Worm (Caenorhabditis elegans): Measurements from ENCODE around the gene gtl-2.

gtl-2 gene

ce11 chrIV:11229013-11229412 lies 44.2 kb upstream of the gtl-2 start:
- TF ChIP-seq nhr-232 (tag; optimal IDR thresholded peaks at IDR 0.05) (no peak), sox-4 (tag; optimal IDR thresholded peaks at IDR 0.05) (no peak), tbx-7 (tag; optimal IDR thresholded peaks at IDR 0.05) (no peak), ceh-14 (tag; optimal IDR thresholded peaks at IDR 0.05) (no peak), pha-4 (tag; optimal IDR thresholded peaks at IDR 0.05) (no peak), hlh-13 (GFP tag; optimal IDR thresholded peaks at IDR 0.05) (no peak)

ce11 chrIV:11230069-11230468 lies 43.2 kb upstream of the gtl-2 start, which contains the start of gene best-7:
TSS of gene best-7 (minus strand) at chrIV:11230307.
- TF ChIP-seq elt-2 (tag; optimal IDR thresholded peaks at IDR 0.05) (no peak), fax-1 (tag; optimal IDR thresholded peaks at IDR 0.05) (no peak), sox-2 (GFP tag; IDR thresholded peaks at IDR 0.05) (no peak), C38D4.7 (GFP tag; optimal IDR thresholded peaks at IDR 0.05) (no peak)

ce11 chrIV:11231376-11231775 lies 41.9 kb upstream of the gtl-2 start:
- TF ChIP-seq fkh-6 (tag; optimal IDR thresholded peaks at IDR 0.05) (no peak), ztf-16 (tag; optimal IDR thresholded peaks at IDR 0.05) (no peak), hlh-30 (tag; optimal IDR thresholded peaks at IDR 0.05; ENCODE audit: insufficient read depth) (no peak), madf-2 (tag; optimal IDR thresholded peaks at IDR 0.05) (no peak), ceh-6 (GFP tag; optimal IDR thresholded peaks at IDR 0.05) (no peak), gmeb-2 (tag; optimal IDR thresholded peaks at IDR 0.05) (no peak), ets-4 (tag; optimal IDR thresholded peaks at IDR 0.05) (no peak), ceh-2 (tag; optimal IDR thresholded peaks at IDR 0.05) (no peak), unc-86 (tag; optimal IDR thresholded peaks at IDR 0.05) (no peak), nhr-232 (tag; optimal IDR thresholded peaks at IDR 0.05) (no peak), unc-42 (tag; optimal IDR thresholded peaks at IDR 0.05) (no peak), tbx-7 (tag; optimal IDR thresholded peaks at IDR 0.05) (no peak), ttx-3 (tag; optimal IDR thresholded peaks at IDR 0.05) (no peak), rnt-1 (tag; optimal IDR thresholded peaks at IDR 0.05) (no peak), nhr-11 (tag; optimal IDR thresholded peaks at IDR 0.05) (no peak), pat-9 (tag; optimal IDR thresholded peaks at IDR 0.05) (no peak), lin-11 (tag; optimal IDR thresholded peaks at IDR 0.05) (no peak), elt-4 (tag; optimal IDR thresholded peaks at IDR 0.05) (no peak), pqm-1 (tag; optimal IDR thresholded peaks at IDR 0.05) (no peak), C08G9.2 (tag; optimal IDR thresholded peaks at IDR 0.05) (no peak)

ce11 chrIV:11235755-11236154 lies 37.5 kb upstream of the gtl-2 start:
- no peak for TF ChIP-seq unc-3 (GFP tag; conservative IDR thresholded peaks at IDR 0.05)
- TF ChIP-seq unc-3 (tag; optimal IDR thresholded peaks at IDR 0.05): no peak
- no peak for TF ChIP-seq elt-2 (tag; optimal IDR thresholded peaks at IDR 0.05)
- no peak for TF ChIP-seq F13H6.1 (tag; optimal IDR thresholded peaks at IDR 0.05)
- TF ChIP-seq unc-42 (tag; optimal IDR thresholded peaks at IDR 0.05): peak; percentile 44
- TF ChIP-seq syd-9 (tag; optimal IDR thresholded peaks at IDR 0.05): no peak
- TF ChIP-seq lin-11 (tag; optimal IDR thresholded peaks at IDR 0.05): no peak

ce11 chrIV:11241368-11241767 lies 31.9 kb upstream of the gtl-2 start, which contains the start of gene C05C12.6:
TSS of gene C05C12.6 (minus strand) at chrIV:11241468.
- TF ChIP-seq ahr-1 (tag; optimal IDR thresholded peaks at IDR 0.05): no peak
- no peak for TF ChIP-seq pax-1 (tag; optimal IDR thresholded peaks at IDR 0.05)

ce11 chrIV:11247434-11247833 lies 25.8 kb upstream of the gtl-2 start:
- no peak for TF ChIP-seq K09A11.1 (tag; optimal IDR thresholded peaks at IDR 0.05; ENCODE audit: insufficient read depth)
- TF ChIP-seq nhr-232 (tag; optimal IDR thresholded peaks at IDR 0.05): no peak
- no peak for TF ChIP-seq hlh-6 (tag; optimal IDR thresholded peaks at IDR 0.05)
- no peak for TF ChIP-seq mec-3 (tag; optimal IDR thresholded peaks at IDR 0.05; ENCODE audit: borderline replicate concordance)
- TF ChIP-seq T23F11.4 (GFP tag; optimal IDR thresholded peaks at IDR 0.05): no peak
- no peak for TF ChIP-seq pros-1 (tag; optimal IDR thresholded peaks at IDR 0.05)
- no peak for TF ChIP-seq ceh-30 (tag; optimal IDR thresholded peaks at IDR 0.05)
- TF ChIP-seq nhr-11 (tag; optimal IDR thresholded peaks at IDR 0.05): no peak
- TF ChIP-seq hlh-15 (tag; optimal IDR thresholded peaks at IDR 0.05): no peak
- TF ChIP-seq madf-2 (tag; optimal IDR thresholded peaks at IDR 0.05): no peak
- no peak for TF ChIP-seq unc-55 (GFP tag; optimal IDR thresholded peaks at IDR 0.05)
- TF ChIP-seq unc-86 (tag; optimal IDR thresholded peaks at IDR 0.05): no peak
- TF ChIP-seq ets-4 (tag; optimal IDR thresholded peaks at IDR 0.05): no peak
- TF ChIP-seq hlh-30 (tag; optimal IDR thresholded peaks at IDR 0.05; ENCODE audit: insufficient read depth): no peak
- no peak for TF ChIP-seq npax-4 (tag; optimal IDR thresholded peaks at IDR 0.05)
- TF ChIP-seq ceh-6 (GFP tag; optimal IDR thresholded peaks at IDR 0.05): no peak

Measured in whole organism, late embryonic.